Worm (Caenorhabditis elegans) whole organism, L2 larva: ENCODE data around the gene snt-1.

ENCODE experiments used
- C34F6.9 ChIP-seq: fragments of 150-350 bp; optimal IDR thresholded peaks from 2 replicates; lab custom pipeline; 2014; ENCODE audit warnings: missing biosample characterization, missing genetic modification characterization
- F13H6.1 ChIP-seq: sonication (generic microtip); optimal IDR thresholded peaks from 2 replicates; lab custom pipeline; 2016; ENCODE audit warnings: missing genetic modification characterization, missing compliant biosample characterization
- R02D3.7 ChIP-seq: fragments of 150-350 bp; optimal IDR thresholded peaks from 2 replicates; lab custom pipeline; 2014; ENCODE audit warnings: missing biosample characterization, missing genetic modification characterization
- Y55F3AM.14 ChIP-seq: fragments of 200-800 bp; sonication (Bioruptor generic); optimal IDR thresholded peaks from 2 replicates; lab custom pipeline; 2018; ENCODE audit warnings: mild to moderate bottlenecking, missing genetic modification characterization, missing compliant biosample characterization
- aly-2 ChIP-seq: fragments of 150-350 bp; optimal IDR thresholded peaks from 2 replicates; lab custom pipeline; 2014; ENCODE audit warnings: missing biosample characterization, missing genetic modification characterization
- ama-1 ChIP-seq: fragments of 150-350 bp; optimal IDR thresholded peaks from 2 replicates; lab custom pipeline; 2018; ENCODE audit warnings: inconsistent platforms
- blmp-1 ChIP-seq: sonication (generic microtip); optimal IDR thresholded peaks from 2 replicates; lab custom pipeline; 2017; ENCODE audit warnings: missing genetic modification characterization, mild to moderate bottlenecking, missing compliant biosample characterization, antibody characterized with exemption, moderate library complexity; ENCODE audit not compliant: insufficient read depth
- ceh-16 ChIP-seq: fragments of 150-350 bp; optimal IDR thresholded peaks from 2 replicates; lab custom pipeline; 2014; ENCODE audit warnings: missing biosample characterization, missing genetic modification characterization
- ceh-82 ChIP-seq: fragments of 150-350 bp; optimal IDR thresholded peaks from 2 replicates; lab custom pipeline; 2014; ENCODE audit warnings: missing biosample characterization, missing genetic modification characterization
- crh-2 ChIP-seq: sonication (generic microtip); optimal IDR thresholded peaks from 2 replicates; lab custom pipeline; 2017; ENCODE audit warnings: missing biosample characterization, missing genetic modification characterization
- dmd-4 ChIP-seq: sonication (generic microtip); optimal IDR thresholded peaks from 2 replicates; lab custom pipeline; 2017; ENCODE audit warnings: missing biosample characterization, missing genetic modification characterization
- egl-27 ChIP-seq: sonication (generic microtip); optimal IDR thresholded peaks from 3 replicates; lab custom pipeline; 2017; ENCODE audit warnings: missing biosample characterization, missing genetic modification reagents, missing genetic modification characterization
- elt-1 ChIP-seq: fragments of 150-350 bp; optimal IDR thresholded peaks from 2 replicates; lab custom pipeline; 2014; ENCODE audit warnings: missing biosample characterization, missing genetic modification characterization
- elt-3 ChIP-seq: sonication (generic microtip); optimal IDR thresholded peaks from 2 replicates; lab custom pipeline; 2017; ENCODE audit warnings: missing biosample characterization, missing genetic modification characterization
- fos-1 ChIP-seq: fragments of 150-350 bp; optimal IDR thresholded peaks from 2 replicates; lab custom pipeline; 2014; ENCODE audit warnings: missing biosample characterization, missing genetic modification characterization
- gmeb-1 ChIP-seq: fragments of 150-350 bp; optimal IDR thresholded peaks from 2 replicates; lab custom pipeline; 2014; ENCODE audit warnings: missing biosample characterization, missing genetic modification characterization
- lin-11 ChIP-seq: fragments of 150-350 bp; sonication (generic microtip); optimal IDR thresholded peaks from 2 replicates; lab custom pipeline; 2014; ENCODE audit warnings: missing biosample characterization, missing genetic modification characterization, inconsistent platforms, mixed read lengths
- lin-13 ChIP-seq: fragments of 150-350 bp; optimal IDR thresholded peaks from 2 replicates; lab custom pipeline; 2014; ENCODE audit warnings: missing biosample characterization, missing genetic modification reagents, missing genetic modification characterization
- lin-39 ChIP-seq: fragments of 150-350 bp; optimal IDR thresholded peaks from 2 replicates; lab custom pipeline; 2014; ENCODE audit warnings: missing biosample characterization, missing genetic modification reagents, missing genetic modification characterization
- lsy-2 ChIP-seq, 2 experiments: fragments of 150-350 bp in 1 of 2; sonication (generic microtip) in 1 of 2; optimal IDR thresholded peaks; 2 replicates each; lab custom pipeline; 2014 to 2017; ENCODE audit warnings: missing biosample characterization in 2 of 2, missing genetic modification characterization in 2 of 2
- mab-5 ChIP-seq: fragments of 150-350 bp; optimal IDR thresholded peaks from 2 replicates; lab custom pipeline; 2014; ENCODE audit warnings: missing biosample characterization, missing genetic modification characterization
- mdl-1 ChIP-seq, 2 experiments: fragments of 150-350 bp in 1 of 2; sonication (generic microtip) in 1 of 2; optimal IDR thresholded peaks; 2 replicates each; lab custom pipeline; 2017; ENCODE audit warnings: missing biosample characterization in 2 of 2, missing genetic modification characterization in 2 of 2
- nhr-12 ChIP-seq: fragments of 150-350 bp; optimal IDR thresholded peaks from 2 replicates; lab custom pipeline; 2014; ENCODE audit warnings: missing biosample characterization, missing genetic modification characterization
- nhr-129 ChIP-seq: fragments of 150-350 bp; optimal IDR thresholded peaks from 2 replicates; lab custom pipeline; 2014; ENCODE audit warnings: missing biosample characterization, missing genetic modification characterization
- nhr-21 ChIP-seq: fragments of 150-350 bp; optimal IDR thresholded peaks from 2 replicates; lab custom pipeline; 2014; ENCODE audit warnings: missing biosample characterization, missing genetic modification characterization
- nhr-237 ChIP-seq: fragments of 150-350 bp; optimal IDR thresholded peaks from 2 replicates; lab custom pipeline; 2014; ENCODE audit warnings: missing biosample characterization, missing genetic modification characterization
- nhr-25 ChIP-seq: fragments of 150-350 bp; sonication (generic microtip); optimal IDR thresholded peaks from 3 replicates; lab custom pipeline; 2014; ENCODE audit warnings: missing biosample characterization, missing genetic modification characterization
- nhr-6 ChIP-seq: fragments of 150-350 bp; optimal IDR thresholded peaks from 2 replicates; lab custom pipeline; 2014; ENCODE audit warnings: missing biosample characterization, missing genetic modification characterization
- nhr-77 ChIP-seq: fragments of 150-350 bp; optimal IDR thresholded peaks from 2 replicates; lab custom pipeline; 2014; ENCODE audit warnings: missing biosample characterization, missing genetic modification characterization
- skn-1 ChIP-seq: sonication (generic microtip); optimal IDR thresholded peaks from 2 replicates; lab custom pipeline; 2017; ENCODE audit warnings: missing biosample characterization, missing genetic modification characterization
- sma-3 ChIP-seq: sonication (generic microtip); optimal IDR thresholded peaks from 2 replicates; lab custom pipeline; 2016; ENCODE audit warnings: missing genetic modification reagents, missing genetic modification characterization, missing compliant biosample characterization
- sma-9 ChIP-seq, 2 experiments: fragments of 150-350 bp in 1 of 2; sonication (generic microtip) in 1 of 2; optimal IDR thresholded peaks; 2 replicates each; lab custom pipeline; 2014 to 2016; ENCODE audit warnings: missing genetic modification characterization in 2 of 2, mild to moderate bottlenecking in 1 of 2, missing biosample characterization in 1 of 2, missing compliant biosample characterization in 1 of 2, missing genetic modification reagents in 1 of 2, moderate library complexity in 1 of 2
- snpc-4 ChIP-seq: fragments of 150-350 bp; optimal IDR thresholded peaks from 2 replicates; lab custom pipeline; 2014; ENCODE audit warnings: missing biosample characterization, missing genetic modification characterization
- unc-39 ChIP-seq: fragments of 150-350 bp; optimal IDR thresholded peaks from 2 replicates; lab custom pipeline; 2014; ENCODE audit warnings: missing biosample characterization, missing genetic modification characterization
- unc-55 ChIP-seq: fragments of 150-350 bp; sonication (generic microtip); optimal IDR thresholded peaks from 3 replicates; lab custom pipeline; 2014; ENCODE audit warnings: missing biosample characterization, missing genetic modification reagents, missing genetic modification characterization
- unc-62 ChIP-seq: fragments of 150-350 bp; optimal IDR thresholded peaks from 2 replicates; lab custom pipeline; 2014; ENCODE audit warnings: missing biosample characterization, missing genetic modification reagents, missing genetic modification characterization
- zag-1 ChIP-seq: fragments of 150-350 bp; optimal IDR thresholded peaks from 2 replicates; lab custom pipeline; 2014; ENCODE audit warnings: missing biosample characterization, missing genetic modification characterization
- ztf-1 ChIP-seq: fragments of 200-800 bp; sonication (Bioruptor generic); conservative IDR thresholded peaks from 2 replicates; pipeline ENCODE4 v1.3.6; 2022; ENCODE audit warnings: missing genetic modification characterization, missing compliant biosample characterization
- ztf-11 ChIP-seq: sonication (generic microtip); optimal IDR thresholded peaks from 2 replicates; lab custom pipeline; 2017; ENCODE audit warnings: missing biosample characterization, missing genetic modification characterization
- ztf-4 ChIP-seq: fragments of 150-350 bp; optimal IDR thresholded peaks from 2 replicates; lab custom pipeline; 2014; ENCODE audit warnings: missing biosample characterization, missing genetic modification characterization

The snt-1 gene

ce11 chrII:6847917-6848379 is 37.2 kb downstream of the snt-1 start, which contains the start of gene tbc-6 (continued):
- TF ChIP-seq nhr-21 (tag; lab: Kevin White, UChicago) = peak; percentile 79
- no peak for TF ChIP-seq nhr-237 (tag; lab: Kevin White, UChicago)
- peak; percentile 55 for TF ChIP-seq unc-62 (GFP tag; lab: Kevin White, UChicago)
- TF ChIP-seq snpc-4 (tag; lab: Kevin White, UChicago) = no peak
- peak; percentile 28 for TF ChIP-seq ztf-4 (tag; lab: Kevin White, UChicago)
- TF ChIP-seq sma-3 (GFP tag; lab: Kevin White, UChicago) = peak; percentile 83
- TF ChIP-seq Y55F3AM.14 = peak; percentile 18
- no peak for TF ChIP-seq mab-5 (tag; lab: Kevin White, UChicago)
- TF ChIP-seq fos-1 (tag; lab: Kevin White, UChicago) = peak; percentile 67
- no peak for TF ChIP-seq ceh-16
- TF ChIP-seq lin-39 (tag; lab: Kevin White, UChicago) = no peak
- no peak for TF ChIP-seq zag-1 (tag; lab: Kevin White, UChicago)
- peak; percentile 83 for TF ChIP-seq crh-2 (tag; lab: Kevin White, UChicago)

DNA sequence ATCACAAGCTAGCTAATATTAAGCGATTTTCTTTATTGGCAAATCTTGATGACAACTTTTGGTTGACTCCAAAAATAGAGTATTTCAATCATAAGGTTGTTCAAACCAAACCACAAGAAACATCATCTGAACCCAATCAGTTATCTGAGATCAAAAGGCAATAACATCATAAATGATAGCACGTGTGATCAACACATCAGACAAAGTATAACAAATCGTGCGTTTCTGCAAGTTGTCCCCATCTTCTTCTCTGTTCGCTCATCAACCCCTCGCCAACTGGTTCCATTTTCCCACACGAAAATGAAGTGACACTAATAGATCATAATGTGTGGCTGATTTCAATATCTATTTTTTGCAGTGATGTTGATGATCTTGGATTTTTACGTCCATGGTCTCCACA is 38.5 kb downstream of the snt-1 start:
- TF ChIP-seq ztf-11 = no peak
- TF ChIP-seq ztf-4 (tag; lab: Kevin White, UChicago) = peak; percentile 16
- TF ChIP-seq crh-2 (tag; lab: Kevin White, UChicago) = peak; percentile 61
- peak; percentile 59 to 81 for TF ChIP-seq mdl-1 (tag; optimal IDR thresholded peaks at IDR 0.05; lab: Kevin White, UChicago)
- TF ChIP-seq unc-55 = no peak
- peak; percentile 56 for TF ChIP-seq nhr-6 (tag; lab: Kevin White, UChicago)
- no peak for TF ChIP-seq aly-2
- peak; percentile 82 for TF ChIP-seq sma-3 (GFP tag; lab: Kevin White, UChicago)
- peak; percentile 97 for TF ChIP-seq sma-9 (GFP tag; optimal IDR thresholded peaks at IDR 0.05; lab: Kevin White, UChicago)
- TF ChIP-seq sma-9 (tag; optimal IDR thresholded peaks at IDR 0.05; lab: Kevin White, UChicago) = no peak
- TF ChIP-seq skn-1 (tag; lab: Kevin White, UChicago) = no peak
- TF ChIP-seq zag-1 (tag; lab: Kevin White, UChicago) = no peak
- TF ChIP-seq ama-1 (lab: Kevin White, UChicago) = peak; percentile 65
- TF ChIP-seq unc-39 (tag; lab: Kevin White, UChicago) = no peak
- no peak for TF ChIP-seq ceh-82 (tag; lab: Kevin White, UChicago)
- peak in 1 of 2 experiments; percentile 63 for TF ChIP-seq lsy-2 (tag; optimal IDR thresholded peaks at IDR 0.05; lab: Kevin White, UChicago)
- peak; percentile 97 for TF ChIP-seq egl-27 (tag; lab: Kevin White, UChicago)
- no peak for TF ChIP-seq nhr-12
- no peak for TF ChIP-seq lin-13 (GFP tag; lab: Kevin White, UChicago)
- TF ChIP-seq F13H6.1 (tag; lab: Kevin White, UChicago) = no peak
- no peak for TF ChIP-seq nhr-77
- no peak for TF ChIP-seq ceh-16
- no peak for TF ChIP-seq R02D3.7 (tag; lab: Kevin White, UChicago)
- no peak for TF ChIP-seq lin-11
- peak; percentile 90 for TF ChIP-seq nhr-25 (tag; lab: Kevin White, UChicago)
- peak; percentile 29 for TF ChIP-seq C34F6.9 (tag; lab: Kevin White, UChicago)
- no peak for TF ChIP-seq nhr-237 (tag; lab: Kevin White, UChicago)
- TF ChIP-seq lin-39 (tag; lab: Kevin White, UChicago) = no peak
- no peak for TF ChIP-seq unc-62 (GFP tag; lab: Kevin White, UChicago)
- TF ChIP-seq elt-1 (tag; lab: Kevin White, UChicago) = no peak
- peak; percentile 43 for TF ChIP-seq fos-1 (tag; lab: Kevin White, UChicago)
- peak; percentile 90 for TF ChIP-seq blmp-1 (tag; lab: Kevin White, UChicago)
- TF ChIP-seq gmeb-1 (tag; lab: Kevin White, UChicago) = peak; percentile 30
- TF ChIP-seq elt-3 (tag; lab: Kevin White, UChicago) = no peak
- peak; percentile 89 for TF ChIP-seq Y55F3AM.14
- no peak for TF ChIP-seq dmd-4 (tag; lab: Kevin White, UChicago)
- TF ChIP-seq nhr-129 (tag; lab: Kevin White, UChicago) = peak; percentile 87
- peak; percentile 91 for TF ChIP-seq nhr-21 (tag; lab: Kevin White, UChicago)
- TF ChIP-seq ztf-1 (GFP tag; lab: Robert Waterston, UW) = no peak
